Fruit fly (Drosophila melanogaster): ENCODE results near the gene CG3847.

The CG3847 gene

DNA sequence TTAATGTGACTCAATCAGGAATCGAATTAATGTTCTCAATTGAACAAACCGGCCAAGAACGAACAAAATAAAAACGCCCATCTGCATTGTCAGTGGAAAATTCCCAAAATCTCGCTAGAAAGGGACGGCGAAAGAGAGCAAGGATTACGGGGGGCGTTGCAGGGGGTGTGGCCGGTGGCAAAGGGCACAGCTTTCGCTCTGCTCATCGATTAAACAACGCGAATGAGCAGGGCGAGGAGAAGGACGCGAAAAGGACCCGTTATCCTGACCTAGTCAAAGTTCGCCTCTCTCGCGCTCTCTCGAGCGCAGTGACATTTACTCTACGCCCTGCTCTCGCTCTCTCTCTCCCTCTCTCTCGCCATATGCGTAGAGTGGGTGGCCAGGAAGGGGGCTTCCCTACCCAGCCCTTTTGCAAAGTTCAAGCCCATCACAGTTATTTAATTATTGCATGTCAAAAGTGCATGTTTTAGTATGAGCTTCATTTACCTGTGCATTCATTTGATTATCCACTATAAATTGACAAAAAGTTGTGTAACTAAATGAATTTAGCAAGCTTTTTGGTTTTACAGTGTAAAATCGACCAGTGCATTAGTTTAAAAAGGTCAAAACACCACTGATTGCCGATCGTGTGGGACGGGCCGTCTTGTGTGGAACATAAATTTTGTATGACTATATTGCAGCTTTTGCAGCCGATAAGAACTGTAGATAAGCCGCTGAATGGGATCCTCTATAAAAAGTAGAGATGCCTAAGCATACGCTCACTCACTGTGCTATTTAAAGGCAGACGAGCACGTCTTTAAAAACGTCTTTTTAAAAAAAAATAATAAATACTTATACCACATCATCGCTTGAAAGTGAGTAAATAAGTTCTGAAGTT is 7.9 kb upstream of the CG3847 start (continued):
- TF ChIP-seq CG4854 (GFP tag; optimal IDR thresholded peaks at IDR 0.05) (no peak), CG1233 (GFP tag; optimal IDR thresholded peaks at IDR 0.05) (no peak), ato (GFP tag; IDR thresholded peaks at IDR 0.05; ENCODE audit: partially characterized antibody) (no peak), onecut (GFP tag; IDR thresholded peaks at IDR 0.05) (peak; percentile 94), CG18262 (tag; optimal IDR thresholded peaks at IDR 0.05) (peak; percentile 31), YL-1 (GFP tag; optimal IDR thresholded peaks at IDR 0.05) (no peak), eve (GFP tag; optimal IDR thresholded peaks at IDR 0.05) (peak in 1 of 2 experiments; percentile 66), Lim3 (GFP tag; IDR thresholded peaks at IDR 0.05) (no peak), zen2 (GFP tag; IDR thresholded peaks at IDR 0.05; ENCODE audit: partially characterized antibody) (no peak), ERR (GFP tag; optimal IDR thresholded peaks at IDR 0.05) (no peak), tx (GFP tag; optimal IDR thresholded peaks at IDR 0.05) (no peak), CrebB (tag; optimal IDR thresholded peaks at IDR 0.05) (no peak), CG10959 (GFP tag; IDR thresholded peaks at IDR 0.05) (no peak), gfzf (GFP tag; optimal IDR thresholded peaks at IDR 0.05) (no peak), ind (GFP tag; optimal IDR thresholded peaks at IDR 0.05) (peak; percentile 24)

DNA sequence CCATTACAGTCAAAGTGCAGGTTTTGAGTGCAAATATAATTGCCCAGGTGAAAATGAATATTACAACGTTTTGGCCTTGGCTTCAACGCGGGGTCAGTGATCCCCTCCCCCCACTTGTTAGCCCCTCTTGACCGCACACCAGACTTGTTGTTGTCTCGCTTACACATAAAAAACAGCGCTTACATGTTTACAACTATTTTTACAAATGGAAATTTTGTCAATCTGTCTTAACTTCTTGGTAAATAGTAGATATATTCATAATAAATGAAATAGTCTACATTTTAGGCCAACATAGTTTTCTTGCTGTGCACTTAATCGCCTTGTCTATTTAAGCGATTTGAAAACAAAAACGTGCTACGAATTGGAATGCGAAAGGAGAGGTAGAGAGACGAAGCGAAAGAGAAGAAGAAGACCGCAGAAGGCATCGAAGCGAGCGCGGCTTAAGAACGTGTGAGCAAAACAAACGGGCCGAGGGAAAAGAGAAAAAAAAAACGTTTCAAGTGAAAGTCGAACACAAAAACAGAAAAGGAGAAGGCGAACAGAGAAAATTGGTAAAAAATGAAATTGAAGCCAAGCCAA is 6.8 kb upstream of the CG3847 start:
- TF ChIP-seq cg (GFP tag; optimal IDR thresholded peaks at IDR 0.05) = no peak
- no peak for TF ChIP-seq unc-4 (GFP tag; IDR thresholded peaks at IDR 0.05; ENCODE audit: partially characterized antibody)
- TF ChIP-seq CG11696 (GFP tag; IDR thresholded peaks at IDR 0.05) = 0 out of 2 replicates have a peak, but pooled peaks have one; percentile 29
- TF ChIP-seq prd (optimal IDR thresholded peaks at IDR 0.05) = no peak
- peak; percentile 68; the same call in 2 of the 3 replicates for TF ChIP-seq prd (GFP tag; IDR thresholded peaks at IDR 0.05)
- TF ChIP-seq CG3838 (GFP tag; optimal IDR thresholded peaks at IDR 0.05) = no peak
- TF ChIP-seq Optix (GFP tag; IDR thresholded peaks at IDR 0.05) = peak; percentile 35; the same call in 1 of the 3 replicates
- no peak for TF ChIP-seq CG13894 (tag; optimal IDR thresholded peaks at IDR 0.05)
- no peak for TF ChIP-seq CG18619 (GFP tag; optimal IDR thresholded peaks at IDR 0.05)
- no peak for TF ChIP-seq Atf-2 (GFP tag; optimal IDR thresholded peaks at IDR 0.05)
- peak in 1 of 3 experiments; percentile 10 for TF ChIP-seq lola (GFP tag; optimal IDR thresholded peaks at IDR 0.05)
- TF ChIP-seq Antp (GFP tag; optimal IDR thresholded peaks at IDR 0.05) = peak; percentile 3
- no peak for TF ChIP-seq TFAM (GFP tag; optimal IDR thresholded peaks at IDR 0.05)
- TF ChIP-seq CG14860 (GFP tag; IDR thresholded peaks at IDR 0.05; ENCODE audit: partially characterized antibody) = no peak
- no peak for TF ChIP-seq CG10431 (GFP tag; optimal IDR thresholded peaks at IDR 0.05)
- no peak for TF ChIP-seq zfh2 (GFP tag; optimal IDR thresholded peaks at IDR 0.05)
- no peak for TF ChIP-seq trh (GFP tag; optimal IDR thresholded peaks at IDR 0.05)
- no peak for TF ChIP-seq pfk (GFP tag; optimal IDR thresholded peaks at IDR 0.05)
- TF ChIP-seq CG15696 (tag; optimal IDR thresholded peaks at IDR 0.05) = no peak
- TF ChIP-seq CG2678 (tag; optimal IDR thresholded peaks at IDR 0.05) = peak; percentile 65
- TF ChIP-seq CG16815 (GFP tag; optimal IDR thresholded peaks at IDR 0.05) = no peak
- TF ChIP-seq CG9932 (GFP tag; IDR thresholded peaks at IDR 0.05) = peak; percentile 64
- TF ChIP-seq CG4707 (GFP tag; optimal IDR thresholded peaks at IDR 0.05) = peak; percentile 9
- TF ChIP-seq Taf1 (GFP tag; IDR thresholded peaks at IDR 0.05) = no peak
- TF ChIP-seq CG8388 (GFP tag; optimal IDR thresholded peaks at IDR 0.05) = peak; percentile 48
- TF ChIP-seq CG10462 (GFP tag; optimal IDR thresholded peaks at IDR 0.05) = no peak
- peak; percentile 42 for TF ChIP-seq bcd (GFP tag; optimal IDR thresholded peaks at IDR 0.05)
- TF ChIP-seq CG9817 (tag; optimal IDR thresholded peaks at IDR 0.05) = peak; percentile 63
- no peak for TF ChIP-seq CG16779 (GFP tag; IDR thresholded peaks at IDR 0.05)
- TF ChIP-seq Meics (GFP tag; optimal IDR thresholded peaks at IDR 0.05) = no peak
- peak; percentile 59 for TF ChIP-seq H2.0 (GFP tag; IDR thresholded peaks at IDR 0.05)
- no peak for TF ChIP-seq Side (GFP tag; optimal IDR thresholded peaks at IDR 0.05)
- peak; percentile 26 for TF ChIP-seq CG12219 (GFP tag; optimal IDR thresholded peaks at IDR 0.05)
